Worm (Caenorhabditis elegans) whole organism, L1 larva: ENCODE measurements around the gene srh-112.
A peak's percentile ranks its signal among the peaks of the same experiment; 100 is the strongest.

Source experiments
- C34B4.2 ChIP-seq: sonication (generic microtip); optimal IDR thresholded peaks from 2 replicates; lab custom pipeline; 2017; ENCODE audit warnings: mild to moderate bottlenecking, missing genetic modification characterization, missing compliant biosample characterization
- F16B12.6 ChIP-seq: fragments of 150-350 bp; optimal IDR thresholded peaks from 2 replicates; lab custom pipeline; 2014; ENCODE audit warnings: missing biosample characterization, missing genetic modification characterization
- ceh-63 ChIP-seq: fragments of 200-800 bp; sonication (Bioruptor generic); optimal IDR thresholded peaks from 2 replicates; lab custom pipeline; 2018; ENCODE audit warnings: mild to moderate bottlenecking, missing genetic modification characterization, missing compliant biosample characterization
- ceh-8 ChIP-seq: fragments of 200-800 bp; sonication (Bioruptor generic); optimal IDR thresholded peaks from 2 replicates; lab custom pipeline; 2018; ENCODE audit warnings: mild to moderate bottlenecking, missing genetic modification characterization, moderate library complexity, missing compliant biosample characterization
- ceh-82 ChIP-seq, 3 experiments: fragments of 150-350 bp in 1 of 3; sonication (generic microtip) in 2 of 3; optimal IDR thresholded peaks; 2 replicates each; lab custom pipeline; 2014 to 2017; ENCODE audit warnings: missing biosample characterization in 3 of 3, missing genetic modification characterization in 3 of 3
- ceh-88 ChIP-seq: fragments of 200-800 bp; sonication (Bioruptor generic); IDR thresholded peaks from 2 replicates; pipeline ENCODE4 v1.3.6; 2022; ENCODE audit warnings: missing genetic modification characterization, missing compliant biosample characterization
- ceh-90 ChIP-seq: sonication (generic microtip); optimal IDR thresholded peaks from 2 replicates; lab custom pipeline; 2016; ENCODE audit warnings: missing genetic modification characterization, missing compliant biosample characterization
- ces-1 ChIP-seq: fragments of 150-350 bp; optimal IDR thresholded peaks from 2 replicates; lab custom pipeline; 2014; ENCODE audit warnings: missing biosample characterization, missing genetic modification reagents, missing genetic modification characterization
- efl-3 ChIP-seq: fragments of 200-800 bp; sonication (Bioruptor generic); optimal IDR thresholded peaks from 2 replicates; lab custom pipeline; 2018; ENCODE audit warnings: mild to moderate bottlenecking, missing genetic modification characterization, missing compliant biosample characterization
- elt-2 ChIP-seq: sonication (generic microtip); optimal IDR thresholded peaks from 2 replicates; lab custom pipeline; 2016; ENCODE audit warnings: missing genetic modification characterization, mild to moderate bottlenecking, inconsistent platforms, missing compliant biosample characterization, missing genetic modification reagents
- ets-5 ChIP-seq: fragments of 200-800 bp; sonication (Bioruptor generic); IDR thresholded peaks from 2 replicates; pipeline ENCODE4 v1.3.6; 2022; ENCODE audit warnings: missing genetic modification characterization, missing compliant biosample characterization
- fkh-10 ChIP-seq: sonication (generic microtip); optimal IDR thresholded peaks from 2 replicates; lab custom pipeline; 2017; ENCODE audit warnings: missing biosample characterization, missing genetic modification reagents, missing genetic modification characterization
- fos-1 ChIP-seq: fragments of 150-350 bp; optimal IDR thresholded peaks from 2 replicates; lab custom pipeline; 2014; ENCODE audit warnings: missing biosample characterization, missing genetic modification characterization
- hlh-17 ChIP-seq: fragments of 200-800 bp; sonication (Bioruptor generic); optimal IDR thresholded peaks from 2 replicates; lab custom pipeline; 2018; ENCODE audit warnings: missing genetic modification characterization, mild to moderate bottlenecking, missing compliant biosample characterization, moderate library complexity, borderline replicate concordance
- hlh-4 ChIP-seq: sonication (generic microtip); optimal IDR thresholded peaks from 2 replicates; lab custom pipeline; 2016; ENCODE audit warnings: mild to moderate bottlenecking, missing genetic modification characterization, missing compliant biosample characterization
- hpl-2 ChIP-seq: fragments of 150-350 bp; optimal IDR thresholded peaks from 2 replicates; lab custom pipeline; 2014; ENCODE audit warnings: missing biosample characterization, missing genetic modification reagents, missing genetic modification characterization
- jun-1 ChIP-seq: fragments of 150-350 bp; optimal IDR thresholded peaks from 2 replicates; lab custom pipeline; 2014; ENCODE audit warnings: missing biosample characterization, missing genetic modification reagents, missing genetic modification characterization
- lin-13 ChIP-seq: fragments of 150-350 bp; optimal IDR thresholded peaks from 2 replicates; lab custom pipeline; 2014; ENCODE audit warnings: missing biosample characterization, missing genetic modification reagents, missing genetic modification characterization
- mdl-1 ChIP-seq, 2 experiments: fragments of 150-350 bp; optimal IDR thresholded peaks; 2 replicates each; lab custom pipeline; 2014 to 2017; ENCODE audit warnings: missing biosample characterization in 2 of 2, missing genetic modification characterization in 2 of 2, inconsistent platforms in 1 of 2
- mef-2 ChIP-seq: fragments of 150-350 bp; optimal IDR thresholded peaks from 2 replicates; lab custom pipeline; 2014; ENCODE audit warnings: missing biosample characterization, missing genetic modification characterization
- nhr-28 ChIP-seq: fragments of 150-350 bp; optimal IDR thresholded peaks from 2 replicates; lab custom pipeline; 2014; ENCODE audit warnings: missing biosample characterization, missing genetic modification characterization
- nhr-77 ChIP-seq: fragments of 150-350 bp; optimal IDR thresholded peaks from 2 replicates; lab custom pipeline; 2014; ENCODE audit warnings: missing biosample characterization, missing genetic modification characterization
- nhr-84 ChIP-seq: sonication (generic microtip); optimal IDR thresholded peaks from 2 replicates; lab custom pipeline; 2017; ENCODE audit warnings: missing biosample characterization, missing genetic modification characterization
- nhr-90 ChIP-seq: sonication (generic microtip); optimal IDR thresholded peaks from 2 replicates; lab custom pipeline; 2016; ENCODE audit warnings: mild to moderate bottlenecking, missing genetic modification characterization, missing compliant biosample characterization; ENCODE audit not compliant: poor library complexity
- skn-1 ChIP-seq: fragments of 150-350 bp; optimal IDR thresholded peaks from 2 replicates; lab custom pipeline; 2014; ENCODE audit warnings: missing biosample characterization, missing genetic modification characterization
- snu-23 ChIP-seq: sonication (generic microtip); optimal IDR thresholded peaks from 2 replicates; lab custom pipeline; 2016; ENCODE audit warnings: missing genetic modification characterization, missing compliant biosample characterization
- sup-37 ChIP-seq: fragments of 200-800 bp; sonication (Bioruptor generic); optimal IDR thresholded peaks from 2 replicates; lab custom pipeline; 2018; ENCODE audit warnings: mild to moderate bottlenecking, missing genetic modification characterization, missing compliant biosample characterization
- swsn-7 ChIP-seq: sonication (generic microtip); optimal IDR thresholded peaks from 2 replicates; lab custom pipeline; 2016; ENCODE audit warnings: missing genetic modification characterization, missing compliant biosample characterization
- tlp-1 ChIP-seq: fragments of 150-350 bp; optimal IDR thresholded peaks from 2 replicates; lab custom pipeline; 2014; ENCODE audit warnings: missing biosample characterization, missing genetic modification characterization
- unc-130 ChIP-seq: fragments of 150-350 bp; optimal IDR thresholded peaks from 2 replicates; lab custom pipeline; 2017; ENCODE audit warnings: missing biosample characterization, missing genetic modification characterization, inconsistent platforms
- unc-30 ChIP-seq: sonication (generic microtip); optimal IDR thresholded peaks from 2 replicates; lab custom pipeline; 2017; ENCODE audit warnings: missing biosample characterization, missing genetic modification characterization
- unc-98 ChIP-seq: fragments of 200-800 bp; sonication (Bioruptor generic); IDR thresholded peaks from 2 replicates; pipeline ENCODE4 v1.3.6; 2022; ENCODE audit warnings: missing genetic modification characterization, missing compliant biosample characterization
- xbp-1 ChIP-seq: sonication (generic microtip); optimal IDR thresholded peaks from 2 replicates; lab custom pipeline; 2016; ENCODE audit warnings: missing genetic modification characterization, missing compliant biosample characterization
- ztf-11 ChIP-seq, 2 experiments: sonication (generic microtip); optimal IDR thresholded peaks; 2 replicates each; lab custom pipeline; 2016 to 2017; ENCODE audit warnings: missing genetic modification characterization in 2 of 2, missing biosample characterization in 1 of 2, missing compliant biosample characterization in 1 of 2
- ztf-4 ChIP-seq: fragments of 150-350 bp; optimal IDR thresholded peaks from 2 replicates; lab custom pipeline; 2014; ENCODE audit warnings: missing biosample characterization, missing genetic modification characterization

The srh-112 gene

DNA sequence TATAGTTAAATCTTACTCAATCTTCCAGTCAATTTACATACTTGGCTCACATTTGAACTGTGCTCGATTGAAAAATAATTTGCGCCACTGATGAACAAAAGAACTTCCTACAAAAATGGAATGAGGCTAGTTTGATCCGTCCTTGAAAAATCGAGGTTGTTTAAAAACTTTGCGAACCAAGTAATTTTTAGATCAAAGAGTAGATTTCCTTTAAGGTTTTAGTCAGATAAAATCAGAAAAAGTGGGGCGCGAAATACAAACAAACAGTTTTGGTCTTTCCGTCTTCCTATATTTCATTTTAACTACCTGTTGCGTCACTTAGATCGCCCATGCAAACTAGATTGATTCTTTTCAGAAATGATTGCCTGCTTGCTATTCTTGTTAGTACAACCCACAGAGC, 24.2 kb downstream of the srh-112 start, which contains the start of gene Y68A4A.10:
Gene Y68A4A.10, plus strand, starts transcription at position 301 of the 400 bp plus-strand sequence.
- TF ChIP-seq nhr-28 (no peak), nhr-84 (no peak), unc-130 (tag; lab: Kevin White, UChicago) (no peak), snu-23 (GFP tag; lab: Kevin White, UChicago) (no peak)

DNA sequence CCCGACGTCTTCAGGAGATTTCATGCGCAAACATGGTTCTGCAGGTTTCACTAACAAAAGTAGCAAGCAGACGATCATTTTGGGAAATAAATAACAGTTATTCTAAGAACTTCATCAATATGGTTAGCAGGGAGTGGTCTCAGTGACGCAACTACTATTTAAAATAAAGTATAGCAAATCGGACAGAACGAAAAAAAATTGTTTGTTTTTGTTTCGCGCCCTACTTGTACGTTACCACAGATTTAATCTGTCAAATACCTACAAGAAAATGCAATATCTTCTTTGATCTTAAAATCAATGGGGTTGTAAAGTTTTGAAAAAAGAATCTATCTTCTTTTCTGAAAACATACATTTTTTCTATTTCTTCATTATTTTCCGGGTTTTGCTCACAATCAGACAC, 27.1 kb downstream of the srh-112 start, which contains the start of gene srz-96:
Gene srz-96, plus strand, starts transcription at position 301 of the 400 bp plus-strand sequence.
- no peak for TF ChIP-seq nhr-90

DNA sequence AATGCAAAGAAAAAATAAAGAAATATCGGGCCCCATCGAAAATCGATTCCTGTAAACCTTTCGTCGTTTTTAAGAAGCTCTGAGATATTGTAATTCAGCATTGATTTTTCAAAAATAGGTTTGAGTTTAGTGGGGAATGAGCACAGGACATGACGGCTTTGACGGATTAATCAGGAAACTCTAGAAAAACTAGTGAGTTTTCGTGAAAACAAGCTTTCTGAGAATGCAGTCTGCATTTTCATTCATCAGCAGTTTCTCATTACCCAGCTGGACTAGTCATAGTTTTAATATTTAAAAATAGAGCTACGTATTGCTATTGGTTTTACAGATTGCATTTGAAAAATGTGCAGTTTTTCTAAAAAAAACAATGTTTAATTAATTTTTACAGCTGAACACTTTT, 33.8 kb downstream of the srh-112 start, which contains the start of gene srz-47:
Gene srz-47, minus strand, starts transcription at position 101 of the 400 bp plus-strand sequence.
- TF ChIP-seq hlh-4 (peak; percentile 29), xbp-1 (no peak)

DNA sequence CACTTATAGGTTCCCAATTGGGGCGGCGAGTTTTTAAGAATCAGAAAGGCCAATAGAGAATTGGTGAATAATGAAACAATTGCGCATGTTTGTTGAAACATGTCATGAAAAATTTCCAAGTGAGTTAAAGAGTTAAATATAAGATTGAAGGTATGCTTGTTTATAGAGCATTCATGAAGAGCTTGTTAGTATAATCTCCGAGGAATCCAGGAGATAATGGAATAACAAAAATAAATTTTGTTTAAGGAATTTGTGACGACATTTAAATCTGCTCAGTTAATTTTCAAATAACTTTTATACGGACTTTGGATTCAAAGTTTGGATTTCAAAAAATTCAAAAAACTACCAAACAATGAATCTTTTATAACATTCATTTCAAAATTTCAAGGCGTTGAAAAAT, 35.6 kb downstream of the srh-112 start, which contains the start of gene str-199:
Gene str-199, minus strand, starts transcription at position 101 of the 400 bp plus-strand sequence.
- TF ChIP-seq unc-30 (tag; lab: Kevin White, UChicago): no peak
- no peak for TF ChIP-seq C34B4.2 (tag; lab: Kevin White, UChicago)
- TF ChIP-seq swsn-7 (tag; lab: Kevin White, UChicago): no peak
- TF ChIP-seq lin-13 (GFP tag; lab: Kevin White, UChicago): no peak
- TF ChIP-seq unc-98: no peak
- no peak for TF ChIP-seq F16B12.6 (tag; lab: Kevin White, UChicago)
- TF ChIP-seq jun-1 (tag; lab: Kevin White, UChicago): no peak
- no peak for TF ChIP-seq ets-5 (GFP tag; lab: Robert Waterston, UW)
- no peak for TF ChIP-seq ceh-88 (GFP tag; lab: Robert Waterston, UW)
- no peak for TF ChIP-seq hpl-2 (GFP tag; lab: Kevin White, UChicago)
- no peak for TF ChIP-seq ceh-82 (tag; optimal IDR thresholded peaks at IDR 0.05; lab: Kevin White, UChicago)
- TF ChIP-seq skn-1 (tag; lab: Kevin White, UChicago): no peak
- no peak for TF ChIP-seq hlh-4
- no peak for TF ChIP-seq hlh-17 (GFP tag; lab: Kevin White, UChicago)
- TF ChIP-seq nhr-77: no peak
- TF ChIP-seq tlp-1 (tag; lab: Kevin White, UChicago): no peak

DNA sequence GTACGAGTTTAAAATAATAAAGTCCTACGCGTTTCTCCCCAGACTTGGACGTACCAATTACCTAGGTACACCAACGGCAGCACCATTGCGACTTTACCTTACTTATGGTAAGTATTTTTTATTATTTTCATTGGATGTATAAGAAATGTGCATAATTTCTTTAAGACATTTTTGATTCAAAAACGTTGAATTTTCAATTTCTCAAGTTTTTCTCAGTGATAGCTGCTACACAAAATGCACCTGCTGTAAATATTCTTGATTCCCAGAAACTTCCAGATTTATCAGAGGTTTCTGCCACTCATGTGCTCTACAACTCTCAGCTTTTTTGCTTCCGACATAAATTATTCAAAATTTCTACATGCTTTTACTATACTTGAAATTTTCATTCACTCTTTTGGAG, 44.0 kb downstream of the srh-112 start, which contains the start of gene srh-159:
Gene srh-159, plus strand, starts transcription at position 301 of the 400 bp plus-strand sequence.
- TF ChIP-seq C34B4.2 (tag; lab: Kevin White, UChicago) (no peak), ceh-63 (GFP tag; lab: Kevin White, UChicago) (no peak), ceh-82 (tag; optimal IDR thresholded peaks at IDR 0.05; lab: Kevin White, UChicago) (no peak), mdl-1 (tag; optimal IDR thresholded peaks at IDR 0.05; lab: Kevin White, UChicago) (no peak), efl-3 (no peak), hlh-4 (peak; percentile 90), fkh-10 (GFP tag; lab: Kevin White, UChicago) (no peak), mef-2 (tag; lab: Kevin White, UChicago) (no peak), skn-1 (tag; lab: Kevin White, UChicago) (no peak)

DNA sequence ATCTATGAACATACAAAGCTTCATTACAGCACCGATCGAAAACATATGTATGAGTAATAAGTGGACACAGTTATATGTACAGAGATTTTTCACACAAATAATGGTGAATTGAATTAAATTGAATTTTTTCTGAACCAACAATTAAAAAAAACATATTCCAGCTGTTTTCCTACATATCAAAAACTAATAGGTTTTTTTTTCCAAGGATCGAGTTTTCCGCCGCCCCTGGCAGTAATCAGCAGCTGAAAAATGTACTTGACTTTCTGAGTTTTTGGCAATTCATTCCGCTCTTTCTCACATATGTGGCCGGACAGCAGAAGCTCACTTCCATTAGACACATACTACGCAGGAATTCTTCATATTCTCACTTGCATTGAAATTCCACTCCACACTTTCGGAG, 47.6 kb downstream of the srh-112 start, which contains the start of gene srh-174:
Gene srh-174, plus strand, starts transcription at position 301 of the 400 bp plus-strand sequence.
- TF ChIP-seq ces-1: no peak
- TF ChIP-seq hlh-4: peak; percentile 45

DNA sequence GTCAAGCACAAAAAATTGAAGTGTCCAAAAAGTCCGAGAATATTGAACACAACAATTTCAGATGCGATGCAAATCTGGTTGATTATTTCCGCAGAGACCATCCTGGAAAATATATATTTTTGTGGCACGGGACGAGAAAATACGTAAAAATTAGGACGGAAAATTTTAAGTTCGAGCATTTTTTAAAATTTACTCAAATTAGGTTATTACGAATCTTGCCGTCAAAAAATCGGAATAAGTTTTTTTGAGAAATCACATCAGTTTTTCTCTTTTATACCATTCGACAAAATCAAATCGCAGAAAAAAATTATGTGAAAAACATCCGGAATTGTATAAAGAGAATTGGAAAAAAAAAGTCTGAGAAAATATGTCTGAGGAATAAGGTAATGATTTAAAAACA, 48.1 kb downstream of the srh-112 start, which contains the start of gene srsx-1:
Gene srsx-1, minus strand, starts transcription at position 101 of the 400 bp plus-strand sequence.
- TF ChIP-seq unc-98 (no peak), ztf-4 (tag; lab: Kevin White, UChicago) (no peak), ceh-88 (GFP tag; lab: Robert Waterston, UW) (no peak), ztf-11 (tag; optimal IDR thresholded peaks at IDR 0.05; lab: Kevin White, UChicago) (no peak), nhr-84 (no peak), sup-37 (GFP tag; lab: Kevin White, UChicago) (no peak), elt-2 (tag; lab: Kevin White, UChicago) (no peak), fos-1 (tag; lab: Kevin White, UChicago) (no peak), ceh-90 (tag; lab: Kevin White, UChicago) (no peak), ceh-8 (no peak), nhr-28 (no peak), lin-13 (GFP tag; lab: Kevin White, UChicago) (no peak)
- TF ChIP-seq, all 84 proteins: peak for 0
